Worm (Caenorhabditis elegans): Measurements from ENCODE around the gene nhr-262.

ce11 chrV:16954766-16955165 is 50.1 kb downstream of the nhr-262 start, which contains the start of gene srh-206:
- TF ChIP-seq dao-5 (tag; optimal IDR thresholded peaks at IDR 0.05): no peak
- TF ChIP-seq him-1 (tag; optimal IDR thresholded peaks at IDR 0.05): no peak
- no peak for TF ChIP-seq W03F9.2 (tag; optimal IDR thresholded peaks at IDR 0.05)
